Fruit fly (Drosophila melanogaster) whole organism, embryonic: ENCODE data around the gene CG13920.

Experiments
- Atf6 ChIP-seq: fragments of 200-800 bp; sonication (Bioruptor generic); IDR thresholded peaks from 2 replicates; pipeline ENCODE4 v1.3.6; 2022; ENCODE audit warnings: missing biosample characterization, missing genetic modification characterization
- Blimp-1 ChIP-seq: fragments of 200-800 bp; sonication (Bioruptor generic); optimal IDR thresholded peaks from 3 replicates; lab custom pipeline; 2018; ENCODE audit warnings: missing biosample characterization, missing genetic modification characterization, mild to moderate bottlenecking, moderate library complexity, missing genetic modification reagents
- CG11247 ChIP-seq: fragments of 200-800 bp; sonication (Bioruptor generic); IDR thresholded peaks from 2 replicates; pipeline ENCODE4 v1.3.6; 2022; ENCODE audit warnings: missing biosample characterization, missing genetic modification characterization
- CG11398 ChIP-seq: fragments of 200-800 bp; sonication (Bioruptor generic); optimal IDR thresholded peaks from 2 replicates; lab custom pipeline; 2016; ENCODE audit warnings: missing biosample characterization, missing genetic modification characterization
- CG11696 ChIP-seq: fragments of 200-800 bp; sonication (Bioruptor generic); IDR thresholded peaks from 2 replicates; pipeline ENCODE4 v1.3.6; 2022; ENCODE audit warnings: missing biosample characterization, missing genetic modification characterization
- CG12104 ChIP-seq: fragments of 200-800 bp; sonication (Bioruptor generic); optimal IDR thresholded peaks from 3 replicates; lab custom pipeline; 2016; ENCODE audit warnings: missing biosample characterization, missing genetic modification characterization
- CG13296 ChIP-seq: fragments of 200-800 bp; sonication (Bioruptor generic); optimal IDR thresholded peaks from 3 replicates; lab custom pipeline; 2018; ENCODE audit warnings: missing biosample characterization, mild to moderate bottlenecking, missing genetic modification characterization
- CG14667 ChIP-seq: fragments of 200-800 bp; sonication (Bioruptor generic); IDR thresholded peaks from 2 replicates; pipeline ENCODE4 v1.3.6; 2022; ENCODE audit warnings: missing biosample characterization, missing genetic modification characterization
- CG17912 ChIP-seq: fragments of 200-800 bp; sonication (Bioruptor generic); optimal IDR thresholded peaks from 2 replicates; lab custom pipeline; 2018; ENCODE audit warnings: missing biosample characterization, mild to moderate bottlenecking, missing genetic modification characterization
- CG31365 ChIP-seq: fragments of 200-800 bp; sonication (Bioruptor generic); optimal IDR thresholded peaks from 2 replicates; lab custom pipeline; 2018; ENCODE audit warnings: missing biosample characterization, mild to moderate bottlenecking, missing genetic modification characterization
- CG34376 ChIP-seq: fragments of 200-800 bp; sonication (Bioruptor generic); optimal IDR thresholded peaks from 2 replicates; lab custom pipeline; 2018; ENCODE audit warnings: missing biosample characterization, mild to moderate bottlenecking, missing genetic modification characterization
- CG3847 ChIP-seq: fragments of 200-800 bp; sonication (Bioruptor generic); IDR thresholded peaks from 2 replicates; pipeline ENCODE4 v1.3.6; 2022; ENCODE audit warnings: missing biosample characterization, missing genetic modification characterization
- CG42726 ChIP-seq: fragments of 200-800 bp; sonication (Bioruptor generic); IDR thresholded peaks from 2 replicates; pipeline ENCODE4 v1.3.6; 2022; ENCODE audit warnings: missing biosample characterization, missing genetic modification characterization; ENCODE audit not compliant: partially characterized antibody
- CG4854 ChIP-seq: fragments of 200-800 bp; sonication (Bioruptor generic); optimal IDR thresholded peaks from 2 replicates; lab custom pipeline; 2016; ENCODE audit warnings: missing biosample characterization, missing genetic modification characterization, inconsistent platforms
- CG6765 ChIP-seq: fragments of 200-800 bp; sonication (Bioruptor generic); optimal IDR thresholded peaks from 3 replicates; lab custom pipeline; 2017; ENCODE audit warnings: missing biosample characterization, mild to moderate bottlenecking, missing genetic modification characterization
- CG7372 ChIP-seq: fragments of 200-800 bp; sonication (Bioruptor generic); IDR thresholded peaks from 2 replicates; pipeline ENCODE4 v1.3.6; 2022; ENCODE audit warnings: missing biosample characterization, missing genetic modification characterization
- CG7745 ChIP-seq: fragments of 200-800 bp; sonication (Bioruptor generic); optimal IDR thresholded peaks from 2 replicates; lab custom pipeline; 2018; ENCODE audit warnings: missing biosample characterization, mild to moderate bottlenecking, missing genetic modification characterization, moderate library complexity
- CG8765 ChIP-seq: fragments of 200-800 bp; sonication (Bioruptor generic); IDR thresholded peaks from 2 replicates; pipeline ENCODE4 v1.3.6; 2022; ENCODE audit warnings: missing biosample characterization, missing genetic modification characterization
- CkIIα-i1 ChIP-seq: fragments of 200-800 bp; sonication (Bioruptor generic); IDR thresholded peaks from 2 replicates; pipeline ENCODE4 v1.3.6; 2022; ENCODE audit warnings: missing biosample characterization, missing genetic modification characterization
- Dad ChIP-seq: fragments of 200-800 bp; sonication (Bioruptor generic); optimal IDR thresholded peaks from 3 replicates; lab custom pipeline; 2016; ENCODE audit warnings: missing biosample characterization, missing genetic modification characterization
- Drgx ChIP-seq: fragments of 200-800 bp; sonication (Bioruptor generic); IDR thresholded peaks from 2 replicates; pipeline ENCODE4 v1.3.6; 2022; ENCODE audit warnings: missing biosample characterization, missing genetic modification characterization
- GATAe ChIP-seq: fragments of 200-800 bp; sonication (Bioruptor generic); conservative IDR thresholded peaks from 2 replicates; pipeline ENCODE4 v1.3.6; 2022; ENCODE audit warnings: missing biosample characterization, missing genetic modification characterization
- Gsc ChIP-seq: fragments of 200-800 bp; sonication (Bioruptor generic); IDR thresholded peaks from 2 replicates; pipeline ENCODE4 v1.3.6; 2022; ENCODE audit warnings: missing biosample characterization, missing genetic modification characterization
- H2.0 ChIP-seq: fragments of 200-800 bp; sonication (Bioruptor generic); IDR thresholded peaks from 2 replicates; pipeline ENCODE4 v1.3.6; 2022; ENCODE audit warnings: missing biosample characterization, missing genetic modification characterization
- HLH4C ChIP-seq: fragments of 200-800 bp; sonication (Bioruptor generic); IDR thresholded peaks from 3 replicates; pipeline ENCODE4 v1.3.6; 2022; ENCODE audit warnings: missing biosample characterization, missing genetic modification characterization; ENCODE audit not compliant: partially characterized antibody
- Meics ChIP-seq: fragments of 200-800 bp; sonication (Bioruptor generic); optimal IDR thresholded peaks from 2 replicates; lab custom pipeline; 2017; ENCODE audit warnings: missing biosample characterization, mild to moderate bottlenecking, missing genetic modification characterization
- Poxn ChIP-seq: fragments of 200-800 bp; sonication (Bioruptor generic); IDR thresholded peaks from 2 replicates; pipeline ENCODE4 v1.3.6; 2022; ENCODE audit warnings: missing biosample characterization, missing genetic modification characterization
- Ravus ChIP-seq: fragments of 200-800 bp; sonication (Bioruptor generic); IDR thresholded peaks from 2 replicates; pipeline ENCODE4 v1.3.6; 2022; ENCODE audit warnings: missing biosample characterization, missing genetic modification characterization
- Rx ChIP-seq: fragments of 200-800 bp; sonication (Bioruptor generic); IDR thresholded peaks from 2 replicates; pipeline ENCODE4 v1.3.6; 2022; ENCODE audit warnings: missing biosample characterization, missing genetic modification characterization
- amos ChIP-seq: fragments of 200-800 bp; sonication (Bioruptor generic); IDR thresholded peaks from 2 replicates; pipeline ENCODE4 v1.3.6; 2022; ENCODE audit warnings: missing biosample characterization, missing genetic modification characterization; ENCODE audit not compliant: partially characterized antibody
- az2 ChIP-seq: fragments of 200-800 bp; sonication (Bioruptor generic); optimal IDR thresholded peaks from 3 replicates; lab custom pipeline; 2016; ENCODE audit warnings: missing biosample characterization, missing genetic modification characterization
- cato ChIP-seq: fragments of 200-800 bp; sonication (Bioruptor generic); optimal IDR thresholded peaks from 2 replicates; lab custom pipeline; 2016; ENCODE audit warnings: missing biosample characterization, missing genetic modification characterization, borderline replicate concordance
- dmrt99B ChIP-seq: fragments of 200-800 bp; sonication (Bioruptor generic); optimal IDR thresholded peaks from 2 replicates; lab custom pipeline; 2018; ENCODE audit warnings: missing biosample characterization, mild to moderate bottlenecking, missing genetic modification characterization, moderate library complexity
- dpn ChIP-seq, 2 experiments: fragments of 200-800 bp; sonication (Bioruptor generic); optimal IDR thresholded peaks; 3 replicates each; lab custom pipeline; 2016; ENCODE audit warnings: missing biosample characterization in 2 of 2, missing genetic modification characterization in 2 of 2
- exex ChIP-seq: fragments of 200-800 bp; sonication (Bioruptor generic); optimal IDR thresholded peaks from 4 replicates; lab custom pipeline; 2018; ENCODE audit warnings: missing biosample characterization, mild to moderate bottlenecking, missing genetic modification characterization, moderate library complexity
- fru ChIP-seq: fragments of >200 bp; optimal IDR thresholded peaks from 2 replicates; lab custom pipeline; 2017
- fu2 ChIP-seq: fragments of 200-800 bp; sonication (Bioruptor generic); optimal IDR thresholded peaks from 2 replicates; lab custom pipeline; 2016; ENCODE audit warnings: missing biosample characterization, missing genetic modification characterization
- gcm2 ChIP-seq: fragments of 200-800 bp; sonication (Bioruptor generic); optimal IDR thresholded peaks from 2 replicates; lab custom pipeline; 2016; ENCODE audit warnings: missing biosample characterization, missing genetic modification characterization
- grau ChIP-seq: fragments of 200-800 bp; optimal IDR thresholded peaks from 3 replicates; lab custom pipeline; 2019; ENCODE audit warnings: missing biosample characterization, mild to moderate bottlenecking, missing genetic modification characterization, moderate library complexity
- gt ChIP-seq: fragments of 200-800 bp; sonication (Bioruptor generic); IDR thresholded peaks from 2 replicates; pipeline ENCODE4 v1.3.6; 2022; ENCODE audit warnings: missing biosample characterization, missing genetic modification characterization
- hb ChIP-seq: fragments of 200-800 bp; sonication (Bioruptor generic); IDR thresholded peaks from 3 replicates; pipeline ENCODE4 v1.3.6; 2022; ENCODE audit warnings: missing biosample characterization, missing genetic modification characterization; ENCODE audit not compliant: partially characterized antibody
- nau ChIP-seq: fragments of 200-800 bp; sonication (Bioruptor generic); optimal IDR thresholded peaks from 3 replicates; lab custom pipeline; 2017; ENCODE audit warnings: missing biosample characterization, mild to moderate bottlenecking, missing genetic modification characterization, missing genetic modification reagents
- nmo ChIP-seq: fragments of 200-800 bp; sonication (Bioruptor generic); optimal IDR thresholded peaks from 2 replicates; lab custom pipeline; 2018; ENCODE audit warnings: missing biosample characterization, mild to moderate bottlenecking, missing genetic modification characterization, moderate library complexity
- nom ChIP-seq: fragments of 200-800 bp; sonication (Bioruptor generic); optimal IDR thresholded peaks from 2 replicates; lab custom pipeline; 2017; ENCODE audit warnings: missing biosample characterization, missing genetic modification characterization, mild to moderate bottlenecking, moderate library complexity, missing genetic modification reagents
- psq ChIP-seq: fragments of 200-800 bp; sonication (Bioruptor generic); optimal IDR thresholded peaks from 2 replicates; lab custom pipeline; 2017; ENCODE audit warnings: missing biosample characterization, missing genetic modification characterization
- schlank ChIP-seq: fragments of 200-800 bp; sonication (Bioruptor generic); optimal IDR thresholded peaks from 2 replicates; lab custom pipeline; 2018; ENCODE audit warnings: missing biosample characterization, mild to moderate bottlenecking, missing genetic modification characterization
- sr ChIP-seq: fragments of 200-800 bp; sonication (Bioruptor generic); IDR thresholded peaks from 3 replicates; pipeline ENCODE4 v1.3.6; 2022; ENCODE audit warnings: missing biosample characterization, missing genetic modification characterization
- stc ChIP-seq: fragments of 200-800 bp; sonication (Bioruptor generic); IDR thresholded peaks from 2 replicates; pipeline ENCODE4 v1.3.6; 2022; ENCODE audit warnings: missing biosample characterization, missing genetic modification characterization
- trh ChIP-seq: fragments of 200-800 bp; sonication (Bioruptor generic); optimal IDR thresholded peaks from 2 replicates; lab custom pipeline; 2016; ENCODE audit warnings: missing biosample characterization, missing genetic modification characterization
- wdn ChIP-seq: fragments of 200-800 bp; sonication (Bioruptor generic); IDR thresholded peaks from 2 replicates; pipeline ENCODE4 v1.3.6; 2022; ENCODE audit warnings: missing biosample characterization, missing genetic modification characterization
- zen ChIP-seq: fragments of 200-800 bp; sonication (Bioruptor generic); optimal IDR thresholded peaks from 3 replicates; lab custom pipeline; 2018; ENCODE audit warnings: missing biosample characterization, mild to moderate bottlenecking, missing genetic modification characterization, moderate library complexity
- zf30C ChIP-seq: fragments of 200-800 bp; sonication (Bioruptor generic); optimal IDR thresholded peaks from 3 replicates; lab custom pipeline; 2018; ENCODE audit warnings: missing biosample characterization, mild to moderate bottlenecking, missing genetic modification characterization

Gene CG13920

DNA sequence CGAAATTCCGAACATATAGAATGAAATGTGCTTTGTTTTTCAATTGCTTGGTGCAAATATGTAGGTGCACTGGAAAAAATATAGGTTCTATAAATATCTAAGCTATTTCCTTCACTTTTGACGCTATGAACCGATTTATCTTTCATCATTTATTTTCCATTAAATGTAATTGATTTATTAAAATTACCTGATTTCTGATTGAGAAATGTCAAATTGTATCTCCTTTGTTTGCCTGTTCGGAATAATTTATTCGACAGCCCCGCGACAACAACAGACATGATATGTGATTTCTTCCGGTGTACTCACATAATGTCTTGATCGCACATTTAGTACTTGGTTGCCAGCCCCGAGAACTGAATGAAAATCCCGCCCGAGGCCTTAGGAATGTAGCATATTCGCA, 39.1 kb upstream of the CG13920 start (continued):
- TF ChIP-seq CG34376 (GFP tag; lab: Kevin White, UChicago) (no peak), CG7372 (GFP tag; lab: Robert Waterston, UW) (peak; percentile 48; the same call in 1 of the 2 replicates), dpn (GFP tag; optimal IDR thresholded peaks at IDR 0.05; lab: Kevin White, UChicago) (peak; percentile 45 to 58), CG42726 (GFP tag; lab: Robert Waterston, UW) (no peak), gcm2 (no peak), CG31365 (tag; lab: Kevin White, UChicago) (no peak), CG3847 (GFP tag; lab: Robert Waterston, UW) (peak; percentile 61), zen (tag; lab: Kevin White, UChicago) (no peak), HLH4C (no peak), CG7745 (tag; lab: Kevin White, UChicago) (no peak), Blimp-1 (GFP tag; lab: Kevin White, UChicago) (no peak), nmo (peak; percentile 34), Ravus (GFP tag; lab: Robert Waterston, UW) (peak; percentile 18; the same call in 1 of the 2 replicates), stc (GFP tag; lab: Robert Waterston, UW) (no peak), trh (GFP tag; lab: Kevin White, UChicago) (no peak), CG14667 (GFP tag; lab: Robert Waterston, UW) (peak; percentile 10; the same call in 1 of the 2 replicates), Drgx (GFP tag; lab: Robert Waterston, UW) (0 out of 2 replicates have a peak, but pooled peaks have one; percentile 44), nau (GFP tag; lab: Kevin White, UChicago) (no peak), CG17912 (GFP tag; lab: Kevin White, UChicago) (no peak), H2.0 (peak; percentile 37; the same call in 1 of the 2 replicates), hb (GFP tag; lab: Robert Waterston, UW) (no peak), CG11247 (GFP tag; lab: Robert Waterston, UW) (no peak), schlank (tag; lab: Kevin White, UChicago) (no peak), Meics (GFP tag; lab: Kevin White, UChicago) (peak; percentile 68), exex (no peak), amos (GFP tag; lab: Robert Waterston, UW) (no peak), nom (no peak), CG13296 (GFP tag; lab: Kevin White, UChicago) (peak; percentile 12), psq (no peak), CG8765 (GFP tag; lab: Robert Waterston, UW) (no peak), CG4854 (GFP tag; lab: Kevin White, UChicago) (no peak), CG11398 (GFP tag; lab: Kevin White, UChicago) (no peak), Dad (GFP tag; lab: Kevin White, UChicago) (peak; percentile 3), gt (GFP tag; lab: Robert Waterston, UW) (no peak), CG12104 (GFP tag; lab: Kevin White, UChicago) (peak; percentile 85), zf30C (no peak), Gsc (GFP tag; lab: Robert Waterston, UW) (no peak), CG6765 (no peak), Atf6 (GFP tag; lab: Robert Waterston, UW) (peak; percentile 70), Rx (GFP tag; lab: Robert Waterston, UW) (no peak), Poxn (GFP tag; lab: Robert Waterston, UW) (no peak), cato (no peak), sr (GFP tag; lab: Robert Waterston, UW) (no peak), fu2 (peak; percentile 16), dmrt99B (no peak), az2 (no peak), CG11696 (GFP tag; lab: Robert Waterston, UW) (no peak), fru (lab: Kevin White, UChicago) (no peak), wdn (GFP tag; lab: Robert Waterston, UW) (0 out of 2 replicates have a peak, but pooled peaks have one; percentile 36), GATAe (GFP tag; lab: Robert Waterston, UW) (no peak), CkIIα-i1 (GFP tag; lab: Robert Waterston, UW) (no peak), grau (peak; percentile 64)
